Worm (Caenorhabditis elegans) whole organism, mixed stage, embryonic: Measurements from ENCODE around the gene vps-41.
A peak's percentile ranks its signal among the peaks of the same experiment; 100 is the strongest.

Experiments used
- blmp-1 ChIP-seq: fragments of 150-350 bp; optimal IDR thresholded peaks from 2 replicates; lab custom pipeline; 2014; ENCODE audit warnings: missing biosample characterization, missing genetic modification characterization
- elt-1 ChIP-seq: sonication (generic microtip); optimal IDR thresholded peaks from 2 replicates; lab custom pipeline; 2017; ENCODE audit warnings: missing genetic modification characterization, mild to moderate bottlenecking, missing compliant biosample characterization, antibody characterized with exemption, moderate library complexity, borderline replicate concordance; ENCODE audit not compliant: insufficient read depth
- ham-2 ChIP-seq: fragments of 200-800 bp; sonication (Bioruptor generic); optimal IDR thresholded peaks from 2 replicates; lab custom pipeline; 2018; ENCODE audit warnings: mild to moderate bottlenecking, missing genetic modification characterization, missing compliant biosample characterization
- pha-4 ChIP-seq: fragments of 150-350 bp; optimal IDR thresholded peaks from 2 replicates; lab custom pipeline; 2018; ENCODE audit warnings: missing biosample characterization, missing genetic modification reagents, missing genetic modification characterization

The vps-41 gene

ce11 chrX:5337959-5338358 is 54.3 kb downstream of the vps-41 start, which contains the start of gene C26B9.3:
C26B9.3 (plus strand) TSS chrX:5338301.
- TF ChIP-seq ham-2 (GFP tag; lab: Kevin White, UChicago) (peak; percentile 64), blmp-1 (tag; lab: Kevin White, UChicago) (peak; percentile 87), elt-1 (peak; percentile 5), pha-4 (no peak)
